Fruit fly (Drosophila melanogaster) whole organism, prepupa: ENCODE measurements around the gene Idh.

Experiments used
- Blimp-1 ChIP-seq: fragments of 200-800 bp; sonication (Bioruptor generic); optimal IDR thresholded peaks from 3 replicates; lab custom pipeline; 2017; ENCODE audit warnings: missing biosample characterization, missing genetic modification characterization, mild to moderate bottlenecking, moderate library complexity, missing genetic modification reagents
- CG10669 ChIP-seq: fragments of 200-800 bp; sonication (Bioruptor generic); optimal IDR thresholded peaks from 3 replicates; lab custom pipeline; 2018; ENCODE audit warnings: missing biosample characterization, mild to moderate bottlenecking, missing genetic modification characterization, moderate library complexity
- CG11902 ChIP-seq: fragments of 200-800 bp; sonication (Bioruptor generic); optimal IDR thresholded peaks from 3 replicates; lab custom pipeline; 2016; ENCODE audit warnings: missing biosample characterization, missing genetic modification characterization
- CG15336 ChIP-seq: fragments of 200-800 bp; sonication (Bioruptor generic); IDR thresholded peaks from 2 replicates; pipeline ENCODE4 v1.3.6; 2022; ENCODE audit warnings: missing biosample characterization, missing genetic modification characterization
- CG1621 ChIP-seq: fragments of 200-800 bp; sonication (Bioruptor generic); optimal IDR thresholded peaks from 3 replicates; lab custom pipeline; 2018; ENCODE audit warnings: missing biosample characterization, mild to moderate bottlenecking, missing genetic modification characterization
- CG16779 ChIP-seq: fragments of 200-800 bp; sonication (Bioruptor generic); optimal IDR thresholded peaks from 3 replicates; lab custom pipeline; 2017; ENCODE audit warnings: missing biosample characterization, mild to moderate bottlenecking, missing genetic modification characterization
- CG31627 ChIP-seq: fragments of 200-800 bp; sonication (Bioruptor generic); optimal IDR thresholded peaks from 3 replicates; lab custom pipeline; 2016; ENCODE audit warnings: missing biosample characterization, missing genetic modification characterization
- CG32006 ChIP-seq: fragments of 200-800 bp; sonication (Bioruptor generic); optimal IDR thresholded peaks from 3 replicates; lab custom pipeline; 2017; ENCODE audit warnings: missing biosample characterization, mild to moderate bottlenecking, missing genetic modification characterization
- CG34406 ChIP-seq: fragments of 200-800 bp; sonication (Bioruptor generic); optimal IDR thresholded peaks from 3 replicates; lab custom pipeline; 2016; ENCODE audit warnings: missing biosample characterization, missing genetic modification characterization
- CG3919 ChIP-seq: fragments of 200-800 bp; sonication (Bioruptor generic); optimal IDR thresholded peaks from 3 replicates; lab custom pipeline; 2016; ENCODE audit warnings: missing biosample characterization, missing genetic modification characterization
- CG6163 ChIP-seq: fragments of 200-800 bp; sonication (Bioruptor generic); IDR thresholded peaks from 3 replicates; pipeline ENCODE4 v1.3.6; 2022; ENCODE audit warnings: missing biosample characterization, missing genetic modification characterization
- CG6276 ChIP-seq: fragments of 200-800 bp; sonication (Bioruptor generic); optimal IDR thresholded peaks from 2 replicates; lab custom pipeline; 2017; ENCODE audit warnings: missing biosample characterization, mild to moderate bottlenecking, missing genetic modification characterization
- CG6854 ChIP-seq: fragments of 200-800 bp; sonication (Bioruptor generic); optimal IDR thresholded peaks from 2 replicates; lab custom pipeline; 2017; ENCODE audit warnings: missing biosample characterization, mild to moderate bottlenecking, missing genetic modification characterization
- CG7368 ChIP-seq: fragments of 200-800 bp; sonication (Bioruptor generic); optimal IDR thresholded peaks from 3 replicates; lab custom pipeline; 2016; ENCODE audit warnings: missing biosample characterization, missing genetic modification characterization
- CG8119 ChIP-seq: fragments of 200-800 bp; sonication (Bioruptor generic); IDR thresholded peaks from 3 replicates; pipeline ENCODE4 v1.3.6; 2022; ENCODE audit warnings: missing biosample characterization, missing genetic modification characterization
- CG8319 ChIP-seq: fragments of 200-800 bp; sonication (Bioruptor generic); optimal IDR thresholded peaks from 3 replicates; lab custom pipeline; 2016; ENCODE audit warnings: missing biosample characterization, missing genetic modification characterization
- CG9139 ChIP-seq: fragments of 200-800 bp; sonication (Bioruptor generic); optimal IDR thresholded peaks from 3 replicates; lab custom pipeline; 2017; ENCODE audit warnings: missing biosample characterization, mild to moderate bottlenecking, missing genetic modification characterization
- Eip75B ChIP-seq: fragments of 200-800 bp; sonication (Bioruptor generic); optimal IDR thresholded peaks from 3 replicates; lab custom pipeline; 2016; ENCODE audit warnings: missing biosample characterization, missing genetic modification characterization
- Eip78C ChIP-seq: fragments of 200-800 bp; sonication (Bioruptor generic); peaks from one replicate; lab custom pipeline; 2016; ENCODE audit warnings: missing biosample characterization, missing genetic modification characterization
- Eip93F ChIP-seq: fragments of 200-800 bp; sonication (Bioruptor generic); optimal IDR thresholded peaks from 2 replicates; lab custom pipeline; 2016; ENCODE audit warnings: missing biosample characterization, mild to moderate bottlenecking, missing genetic modification characterization
- Gug ChIP-seq: fragments of 200-800 bp; sonication (Bioruptor generic); IDR thresholded peaks from 2 replicates; pipeline ENCODE4 v1.3.6; 2022; ENCODE audit warnings: missing biosample characterization, missing genetic modification characterization
- Hr38 ChIP-seq: sonication (Bioruptor generic); optimal IDR thresholded peaks from 2 replicates; lab custom pipeline; 2016; ENCODE audit warnings: missing biosample characterization, missing genetic modification characterization
- Hr39 ChIP-seq: fragments of 200-800 bp; sonication (Bioruptor generic); optimal IDR thresholded peaks from 2 replicates; lab custom pipeline; 2016; ENCODE audit warnings: missing biosample characterization, missing genetic modification characterization
- Hr4 ChIP-seq: fragments of 200-800 bp; sonication (Bioruptor generic); optimal IDR thresholded peaks from 3 replicates; lab custom pipeline; 2016; ENCODE audit warnings: missing biosample characterization, missing genetic modification characterization
- Lpt ChIP-seq: fragments of 200-800 bp; sonication (Bioruptor generic); optimal IDR thresholded peaks from 3 replicates; lab custom pipeline; 2016; ENCODE audit warnings: missing biosample characterization, missing genetic modification characterization
- Met ChIP-seq: fragments of 200-800 bp; sonication (Bioruptor generic); optimal IDR thresholded peaks from 3 replicates; lab custom pipeline; 2016; ENCODE audit warnings: missing biosample characterization, missing genetic modification characterization
- OdsH ChIP-seq: fragments of 200-800 bp; sonication (Bioruptor generic); optimal IDR thresholded peaks from 3 replicates; lab custom pipeline; 2016; ENCODE audit warnings: missing biosample characterization, missing genetic modification characterization
- Smox ChIP-seq: fragments of 200-800 bp; sonication (Bioruptor generic); optimal IDR thresholded peaks from 3 replicates; lab custom pipeline; 2016; ENCODE audit warnings: missing biosample characterization, missing genetic modification characterization
- Sox102F ChIP-seq: fragments of 200-800 bp; sonication (Bioruptor generic); optimal IDR thresholded peaks from 2 replicates; lab custom pipeline; 2016; ENCODE audit warnings: missing biosample characterization, mild to moderate bottlenecking, missing genetic modification characterization
- Sox15 ChIP-seq: fragments of 200-800 bp; sonication (Bioruptor generic); optimal IDR thresholded peaks from 3 replicates; lab custom pipeline; 2016; ENCODE audit warnings: missing biosample characterization, missing genetic modification characterization
- achi ChIP-seq: fragments of 200-800 bp; sonication (Bioruptor generic); optimal IDR thresholded peaks from 3 replicates; lab custom pipeline; 2016; ENCODE audit warnings: missing biosample characterization, missing genetic modification characterization
- acj6 ChIP-seq: fragments of 200-800 bp; sonication (Bioruptor generic); optimal IDR thresholded peaks from 3 replicates; lab custom pipeline; 2016; ENCODE audit warnings: missing biosample characterization, missing genetic modification characterization
- cyc ChIP-seq: fragments of 200-800 bp; sonication (Bioruptor generic); optimal IDR thresholded peaks from 3 replicates; lab custom pipeline; 2016; ENCODE audit warnings: missing biosample characterization, missing genetic modification characterization
- dsx ChIP-seq: fragments of 200-800 bp; optimal IDR thresholded peaks from 3 replicates; lab custom pipeline; 2019; ENCODE audit warnings: missing biosample characterization, mild to moderate bottlenecking, missing genetic modification characterization, moderate library complexity; ENCODE audit not compliant: poor library complexity, severe bottlenecking
- esn ChIP-seq: fragments of 200-800 bp; sonication (Bioruptor generic); optimal IDR thresholded peaks from 2 replicates; lab custom pipeline; 2016; ENCODE audit warnings: missing biosample characterization, mild to moderate bottlenecking, missing genetic modification characterization, moderate library complexity
- fd85E ChIP-seq: fragments of 200-800 bp; sonication (Bioruptor generic); optimal IDR thresholded peaks from 3 replicates; lab custom pipeline; 2016; ENCODE audit warnings: missing biosample characterization, missing genetic modification characterization
- pdm3 ChIP-seq: fragments of 200-800 bp; sonication (Bioruptor generic); optimal IDR thresholded peaks from 3 replicates; lab custom pipeline; 2016; ENCODE audit warnings: missing biosample characterization, missing genetic modification characterization
- salr ChIP-seq, 2 experiments: fragments of 200-800 bp; sonication (Bioruptor generic); optimal IDR thresholded peaks; 3 replicates each; lab custom pipeline; 2016 to 2018; ENCODE audit warnings: missing biosample characterization in 2 of 2, missing genetic modification characterization in 2 of 2, mild to moderate bottlenecking in 1 of 2
- vri ChIP-seq: fragments of 200-800 bp; sonication (Bioruptor generic); optimal IDR thresholded peaks from 3 replicates; lab custom pipeline; 2016; ENCODE audit warnings: missing biosample characterization, mild to moderate bottlenecking, missing genetic modification characterization

Gene Idh

dm6 chr3L:8398763-8399445, 38.2 kb upstream of the Idh start (continued):
- TF ChIP-seq CG3919 (GFP tag; lab: Kevin White, UChicago) (no peak), Eip78C (GFP tag; lab: Kevin White, UChicago) (no peak), dsx (GFP tag; lab: Kevin White, UChicago) (no peak), CG6854 (GFP tag; lab: Kevin White, UChicago) (peak; percentile 60), CG16779 (tag; lab: Kevin White, UChicago) (no peak), salr (GFP tag; optimal IDR thresholded peaks at IDR 0.05; lab: Kevin White, UChicago) (peak in 1 of 2 experiments; percentile 72), CG8319 (peak; percentile 74), achi (GFP tag; lab: Kevin White, UChicago) (no peak), Eip75B (GFP tag; lab: Kevin White, UChicago) (no peak), Sox15 (GFP tag; lab: Kevin White, UChicago) (peak; percentile 70), Hr4 (GFP tag; lab: Kevin White, UChicago) (no peak), CG8119 (GFP tag; lab: Robert Waterston, UW) (peak; percentile 74; the same call in 2 of the 3 replicates), CG15336 (GFP tag; lab: Robert Waterston, UW) (peak; percentile 83), CG7368 (no peak), acj6 (GFP tag; lab: Kevin White, UChicago) (no peak), CG6163 (GFP tag; lab: Robert Waterston, UW) (peak; percentile 84), CG1621 (tag; lab: Kevin White, UChicago) (peak; percentile 66), Sox102F (GFP tag; lab: Kevin White, UChicago) (peak; percentile 85), Hr39 (GFP tag; lab: Kevin White, UChicago) (peak; percentile 90), Blimp-1 (peak; percentile 68), Lpt (GFP tag; lab: Kevin White, UChicago) (no peak), Met (GFP tag; lab: Kevin White, UChicago) (no peak), OdsH (GFP tag; lab: Kevin White, UChicago) (no peak), Eip93F (GFP tag; lab: Kevin White, UChicago) (peak; percentile 28), CG34406 (GFP tag; lab: Kevin White, UChicago) (peak; percentile 77), cyc (GFP tag; lab: Kevin White, UChicago) (no peak), CG31627 (GFP tag; lab: Kevin White, UChicago) (peak; percentile 90), esn (GFP tag; lab: Kevin White, UChicago) (peak; percentile 84), CG9139 (GFP tag; lab: Kevin White, UChicago) (peak; percentile 20), Gug (peak; percentile 60; the same call in 1 of the 2 replicates), CG11902 (peak; percentile 82), CG10669 (no peak), fd85E (GFP tag; lab: Kevin White, UChicago) (no peak), vri (no peak)

- TF ChIP-seq Sox15 (GFP tag; lab: Kevin White, UChicago) (no peak), Smox (GFP tag; lab: Kevin White, UChicago) (no peak), pdm3 (GFP tag; lab: Kevin White, UChicago) (no peak), CG8319 (no peak), CG6854 (GFP tag; lab: Kevin White, UChicago) (no peak), Met (GFP tag; lab: Kevin White, UChicago) (no peak), CG6276 (GFP tag; lab: Kevin White, UChicago) (no peak), CG32006 (GFP tag; lab: Kevin White, UChicago) (no peak), OdsH (GFP tag; lab: Kevin White, UChicago) (no peak), Hr38 (GFP tag; lab: Kevin White, UChicago) (no peak), Hr39 (GFP tag; lab: Kevin White, UChicago) (no peak), fd85E (GFP tag; lab: Kevin White, UChicago) (no peak), CG6163 (GFP tag; lab: Robert Waterston, UW) (no peak)
Measured at dm6 chr3L:8396187-8396586, 35.5 kb upstream of the Idh start.
